Worm (Caenorhabditis elegans) whole organism, early embryonic: ENCODE results near the gene T16G1.4.

Experiments
- B0310.2 ChIP-seq: sonication (generic microtip); optimal IDR thresholded peaks from 2 replicates; lab custom pipeline; 2016; ENCODE audit warnings: mild to moderate bottlenecking, missing genetic modification characterization, missing compliant biosample characterization
- F13C5.2 ChIP-seq: sonication (generic microtip); optimal IDR thresholded peaks from 2 replicates; lab custom pipeline; 2017; ENCODE audit warnings: mild to moderate bottlenecking, missing genetic modification characterization, inconsistent platforms, missing compliant biosample characterization
- aly-1 ChIP-seq: sonication (generic microtip); optimal IDR thresholded peaks from 2 replicates; lab custom pipeline; 2016; ENCODE audit warnings: missing genetic modification characterization, missing compliant biosample characterization
- ama-1 ChIP-seq: fragments of 150-350 bp; optimal IDR thresholded peaks from 2 replicates; lab custom pipeline; 2014
- ceh-13 ChIP-seq: fragments of 200-800 bp; sonication (Bioruptor generic); optimal IDR thresholded peaks from 2 replicates; lab custom pipeline; 2018; ENCODE audit warnings: mild to moderate bottlenecking, missing genetic modification characterization, missing compliant biosample characterization
- ceh-36 ChIP-seq: sonication (generic microtip); optimal IDR thresholded peaks from 2 replicates; lab custom pipeline; 2016; ENCODE audit warnings: missing genetic modification characterization, inconsistent platforms, missing compliant biosample characterization
- ets-7 ChIP-seq: sonication (generic microtip); optimal IDR thresholded peaks from 2 replicates; lab custom pipeline; 2016; ENCODE audit warnings: missing genotype, missing genetic modification characterization, missing compliant biosample characterization
- flt-1 ChIP-seq: fragments of 200-800 bp; sonication (Bioruptor generic); IDR thresholded peaks from 2 replicates; pipeline ENCODE4 v1.3.6; 2022; ENCODE audit warnings: missing genetic modification characterization, missing compliant biosample characterization
- hmbx-1 ChIP-seq: sonication (generic microtip); optimal IDR thresholded peaks from 2 replicates; lab custom pipeline; 2016; ENCODE audit warnings: mild to moderate bottlenecking, missing genetic modification characterization, missing compliant biosample characterization
- hmg-4 ChIP-seq: fragments of 200-800 bp; sonication (Bioruptor generic); optimal IDR thresholded peaks from 2 replicates; lab custom pipeline; 2018; ENCODE audit warnings: mild to moderate bottlenecking, missing genetic modification characterization, missing compliant biosample characterization
- hnd-1 ChIP-seq: sonication (generic microtip); optimal IDR thresholded peaks from 2 replicates; lab custom pipeline; 2016; ENCODE audit warnings: missing genetic modification characterization, missing compliant biosample characterization
- pes-1 ChIP-seq: fragments of 200-800 bp; sonication (Bioruptor generic); IDR thresholded peaks from 2 replicates; pipeline ENCODE4 v1.3.6; 2022; ENCODE audit warnings: missing genetic modification reagents, missing genetic modification characterization, missing compliant biosample characterization
- scrt-1 ChIP-seq: fragments of 200-800 bp; sonication (Bioruptor generic); IDR thresholded peaks from 2 replicates; pipeline ENCODE4 v1.3.6; 2022; ENCODE audit warnings: missing genetic modification characterization, missing compliant biosample characterization
- sea-1 ChIP-seq: fragments of 200-800 bp; sonication (Bioruptor generic); conservative IDR thresholded peaks from 2 replicates; pipeline ENCODE4 v1.3.6; 2022; ENCODE audit warnings: missing genetic modification characterization, missing compliant biosample characterization
- tbx-11 ChIP-seq: fragments of 200-800 bp; sonication (Bioruptor generic); IDR thresholded peaks from 2 replicates; pipeline ENCODE4 v1.3.6; 2022; ENCODE audit warnings: missing genetic modification characterization, missing compliant biosample characterization
- tbx-37 ChIP-seq: fragments of 200-800 bp; sonication (Bioruptor generic); conservative IDR thresholded peaks from 2 replicates; pipeline ENCODE4 v1.3.6; 2022; ENCODE audit warnings: missing genetic modification reagents, missing genetic modification characterization, missing compliant biosample characterization
- tra-4 ChIP-seq: sonication (generic microtip); optimal IDR thresholded peaks from 2 replicates; lab custom pipeline; 2017; ENCODE audit warnings: missing genetic modification characterization, missing compliant biosample characterization

T16G1.4 gene

ce11 chrV:12952287-12952686 lies 10.6 kb upstream of the T16G1.4 start, which contains the start of gene pqn-68:
Gene pqn-68 (plus strand): TSS chrV:12952636.
- TF ChIP-seq flt-1 (GFP tag; lab: Robert Waterston, UW) (no peak), scrt-1 (GFP tag; lab: Robert Waterston, UW) (no peak), ceh-13 (GFP tag; lab: Kevin White, UChicago) (no peak), hmg-4 (no peak), ceh-36 (tag; lab: Kevin White, UChicago) (no peak)

- TF ChIP-seq ceh-36 (tag; lab: Kevin White, UChicago) (no peak), ceh-13 (GFP tag; lab: Kevin White, UChicago) (no peak), F13C5.2 (tag; lab: Kevin White, UChicago) (peak; percentile 56)
Measured at ce11 chrV:12950812-12951528, 9.3 kb upstream of the T16G1.4 start, which contains the start of the genes T16G1.9 and T16G1.18. Gene T16G1.9 (minus strand): TSS chrV:12950862. Gene T16G1.18 (plus strand): TSS chrV:12951304.

ce11 chrV:12949607-12950006 lies 8.0 kb upstream of the T16G1.4 start, which contains the start of gene T16G1.13:
Gene T16G1.13 (plus strand): TSS chrV:12949907.
- TF ChIP-seq ceh-13 (GFP tag; lab: Kevin White, UChicago), result no peak
- TF ChIP-seq scrt-1 (GFP tag; lab: Robert Waterston, UW), result no peak
- TF ChIP-seq hmbx-1 (tag; lab: Kevin White, UChicago), result no peak
- no peak for TF ChIP-seq B0310.2 (tag; lab: Kevin White, UChicago)
- no peak for TF ChIP-seq F13C5.2 (tag; lab: Kevin White, UChicago)
- no peak for TF ChIP-seq aly-1
- no peak for TF ChIP-seq ceh-36 (tag; lab: Kevin White, UChicago)
- no peak for TF ChIP-seq tbx-37 (GFP tag; lab: Robert Waterston, UW)
- TF ChIP-seq tra-4, result no peak
- TF ChIP-seq ama-1, result no peak
- no peak for TF ChIP-seq pes-1
- no peak for TF ChIP-seq ets-7 (tag; lab: Kevin White, UChicago)
- no peak for TF ChIP-seq tbx-11
- no peak for TF ChIP-seq hnd-1 (tag; lab: Kevin White, UChicago)
- TF ChIP-seq hmg-4, result no peak
- no peak for TF ChIP-seq flt-1 (GFP tag; lab: Robert Waterston, UW)
- no peak for TF ChIP-seq sea-1

- no peak for TF ChIP-seq ets-7 (tag; lab: Kevin White, UChicago)
- TF ChIP-seq tbx-11, result no peak
- TF ChIP-seq hnd-1 (tag; lab: Kevin White, UChicago), result no peak
- no peak for TF ChIP-seq scrt-1 (GFP tag; lab: Robert Waterston, UW)
- no peak for TF ChIP-seq hmbx-1 (tag; lab: Kevin White, UChicago)
- TF ChIP-seq ceh-36 (tag; lab: Kevin White, UChicago), result no peak
- no peak for TF ChIP-seq aly-1
- no peak for TF ChIP-seq sea-1
Measured at ce11 chrV:12944775-12945174, 3.1 kb upstream of the T16G1.4 start, which contains the start of gene grl-2. Gene grl-2 (plus strand): TSS chrV:12945075.

- no peak for TF ChIP-seq ceh-13 (GFP tag; lab: Kevin White, UChicago)
- no peak for TF ChIP-seq hnd-1 (tag; lab: Kevin White, UChicago)
- TF ChIP-seq hmg-4, result no peak
- TF ChIP-seq tra-4, result no peak
- no peak for TF ChIP-seq hmbx-1 (tag; lab: Kevin White, UChicago)
- TF ChIP-seq tbx-37 (GFP tag; lab: Robert Waterston, UW), result no peak
- TF ChIP-seq aly-1, result no peak
- no peak for TF ChIP-seq B0310.2 (tag; lab: Kevin White, UChicago)
- TF ChIP-seq F13C5.2 (tag; lab: Kevin White, UChicago), result no peak
- no peak for TF ChIP-seq ceh-36 (tag; lab: Kevin White, UChicago)
- TF ChIP-seq tbx-11, result no peak
Measured at ce11 chrV:12944229-12944628, 2.6 kb upstream of the T16G1.4 start, which contains the start of gene T16G1.3. Gene T16G1.3 (minus strand): TSS chrV:12944329.

- TF ChIP-seq hmbx-1 (tag; lab: Kevin White, UChicago) (no peak), tbx-11 (no peak), F13C5.2 (tag; lab: Kevin White, UChicago) (no peak), B0310.2 (tag; lab: Kevin White, UChicago) (no peak), pes-1 (no peak), tbx-37 (GFP tag; lab: Robert Waterston, UW) (no peak), tra-4 (no peak), ceh-36 (tag; lab: Kevin White, UChicago) (no peak), ceh-13 (GFP tag; lab: Kevin White, UChicago) (no peak), ama-1 (no peak), sea-1 (no peak), flt-1 (GFP tag; lab: Robert Waterston, UW) (no peak), scrt-1 (GFP tag; lab: Robert Waterston, UW) (no peak), hmg-4 (no peak)
Measured at ce11 chrV:12943399-12943798, 1.8 kb upstream of the T16G1.4 start.

ce11 chrV:12939434-12939833 lies 2.2 kb downstream of the T16G1.4 start, which contains the start of gene T16G1.5:
Gene T16G1.5 (minus strand): TSS chrV:12939552.
- no peak for TF ChIP-seq pes-1
- TF ChIP-seq hnd-1 (tag; lab: Kevin White, UChicago), result no peak
- no peak for TF ChIP-seq ets-7 (tag; lab: Kevin White, UChicago)
- TF ChIP-seq F13C5.2 (tag; lab: Kevin White, UChicago), result no peak
- TF ChIP-seq tra-4, result no peak
- no peak for TF ChIP-seq tbx-11
- TF ChIP-seq tbx-37 (GFP tag; lab: Robert Waterston, UW), result no peak
- TF ChIP-seq sea-1, result no peak
- no peak for TF ChIP-seq hmbx-1 (tag; lab: Kevin White, UChicago)
- TF ChIP-seq aly-1, result no peak
- TF ChIP-seq ceh-36 (tag; lab: Kevin White, UChicago), result no peak
- TF ChIP-seq ama-1, result no peak
- no peak for TF ChIP-seq flt-1 (GFP tag; lab: Robert Waterston, UW)
- TF ChIP-seq ceh-13 (GFP tag; lab: Kevin White, UChicago), result no peak
- no peak for TF ChIP-seq scrt-1 (GFP tag; lab: Robert Waterston, UW)
